Worm (Caenorhabditis elegans): ENCODE data around the gene tbh-1.

tbh-1 gene

DNA sequence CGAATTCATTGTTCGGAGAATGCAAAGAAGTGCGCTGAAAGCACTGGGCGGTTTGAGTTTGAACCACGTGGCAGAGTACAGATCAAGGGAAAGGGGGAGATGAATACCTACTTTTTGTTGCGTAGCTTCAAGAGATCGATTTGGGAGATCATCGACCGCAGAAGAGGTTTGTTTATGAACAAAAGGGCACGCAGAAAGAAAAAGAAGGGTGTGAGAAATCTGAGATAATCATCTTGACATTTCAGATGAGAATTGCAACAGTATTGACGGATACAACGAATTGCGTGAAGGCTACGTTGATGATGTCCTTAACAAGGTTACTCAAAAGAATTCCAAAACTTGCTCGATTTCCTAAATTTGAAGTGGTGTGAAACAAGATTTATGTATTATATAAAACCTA, 19.4 kb downstream of the tbh-1 start:
- TF ChIP-seq Y67H2A.10 (GFP tag; conservative IDR thresholded peaks at IDR 0.05) (no peak), nhr-90 (tag; optimal IDR thresholded peaks at IDR 0.05) (no peak), ceh-40 (GFP tag; IDR thresholded peaks at IDR 0.05) (no peak), B0336.3 (GFP tag; IDR thresholded peaks at IDR 0.05) (no peak), Y53G8AR.9 (GFP tag; conservative IDR thresholded peaks at IDR 0.05) (no peak), F49E8.2 (tag; optimal IDR thresholded peaks at IDR 0.05; ENCODE audit: insufficient read depth) (no peak), C17E4.6 (GFP tag; IDR thresholded peaks at IDR 0.05) (no peak), egl-18 (GFP tag; IDR thresholded peaks at IDR 0.05) (no peak)

DNA sequence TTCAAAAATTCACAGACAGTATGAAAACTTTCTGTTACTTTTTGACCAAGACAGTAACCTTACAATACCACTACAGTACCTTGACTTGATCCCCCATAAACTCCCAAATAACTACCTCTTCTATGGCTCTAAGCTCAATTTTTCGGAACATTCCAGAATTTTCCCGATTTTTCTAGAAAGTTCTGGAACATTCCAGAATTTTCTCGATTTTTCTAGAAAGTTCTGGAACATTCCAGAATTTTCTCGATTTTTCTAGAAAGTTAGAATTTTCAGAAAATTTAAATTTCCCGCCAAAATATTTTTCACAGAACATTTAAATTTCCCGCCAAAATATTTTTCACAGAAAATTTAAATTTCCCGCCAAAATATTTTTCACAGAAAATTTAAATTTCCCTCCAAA, 22.7 kb downstream of the tbh-1 start:
- peak; percentile 91 for TF ChIP-seq hsf-1 (GFP tag; IDR thresholded peaks at IDR 0.05)

DNA sequence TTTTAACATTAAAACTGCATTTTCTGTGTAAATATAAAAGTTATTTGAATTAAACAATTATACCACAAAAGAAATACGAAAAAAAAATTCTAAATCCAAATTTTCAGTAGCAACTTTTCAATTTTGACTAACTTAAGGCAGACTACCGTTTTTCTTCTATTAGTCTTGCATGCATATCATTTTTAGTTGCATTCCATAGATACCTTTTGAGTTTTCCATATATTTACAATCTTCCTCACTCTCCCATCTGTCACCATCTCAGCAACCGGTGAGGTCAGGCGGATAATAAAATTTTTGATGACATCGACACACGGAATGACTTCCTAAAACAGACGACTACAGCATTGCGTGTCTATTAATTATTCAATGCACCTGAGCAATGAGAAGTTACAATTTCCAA, 26.0 kb downstream of the tbh-1 start, which contains the start of gene gcy-36:
gcy-36 (plus strand) TSS at position 301 of the 400 bp plus-strand sequence.
- TF ChIP-seq unc-62 (GFP tag; optimal IDR thresholded peaks at IDR 0.05) (no peak), F52B5.7 (tag; optimal IDR thresholded peaks at IDR 0.05) (no peak), let-607 (tag; optimal IDR thresholded peaks at IDR 0.05) (no peak), F37B4.10 (GFP tag; IDR thresholded peaks at IDR 0.05) (no peak), madf-3 (GFP tag; IDR thresholded peaks at IDR 0.05) (no peak), bed-2 (GFP tag; IDR thresholded peaks at IDR 0.05) (no peak), K12H6.12 (tag; optimal IDR thresholded peaks at IDR 0.05) (no peak), lsy-27 (tag; optimal IDR thresholded peaks at IDR 0.05; ENCODE audit: borderline replicate concordance, insufficient read depth) (no peak), sptf-2 (GFP tag; optimal IDR thresholded peaks at IDR 0.05) (no peak), tlf-1 (GFP tag; optimal IDR thresholded peaks at IDR 0.05) (no peak), unc-130 (GFP tag; optimal IDR thresholded peaks at IDR 0.05) (no peak), dpl-1 (GFP tag; optimal IDR thresholded peaks at IDR 0.05) (no peak), pha-4 (tag; optimal IDR thresholded peaks at IDR 0.05) (no peak), ztf-25 (GFP tag; IDR thresholded peaks at IDR 0.05) (no peak)

ce11 chrX:15477309-15477708, 27.4 kb downstream of the tbh-1 start, which contains the start of gene exc-1:
Gene exc-1 (minus strand): TSS chrX:15477409.
- no peak for TF ChIP-seq F57C9.4 (tag; optimal IDR thresholded peaks at IDR 0.05)
- no peak for TF ChIP-seq nhr-80 (tag; optimal IDR thresholded peaks at IDR 0.05)
- TF ChIP-seq F39B2.1 (GFP tag; IDR thresholded peaks at IDR 0.05): no peak
- no peak for TF ChIP-seq lin-54 (GFP tag; optimal IDR thresholded peaks at IDR 0.05)
- no peak for TF ChIP-seq dpff-1 (tag; optimal IDR thresholded peaks at IDR 0.05)

ce11 chrX:15469957-15470548, 34.6 kb downstream of the tbh-1 start:
- TF ChIP-seq egrh-3 (GFP tag; IDR thresholded peaks at IDR 0.05): no peak
- TF ChIP-seq nhr-27 (tag; optimal IDR thresholded peaks at IDR 0.05): no peak
- TF ChIP-seq B0019.2 (GFP tag; conservative IDR thresholded peaks at IDR 0.05): no peak
- no peak for TF ChIP-seq ceh-79 (tag; optimal IDR thresholded peaks at IDR 0.05)
